Worm (Caenorhabditis elegans) whole organism, young adult: ENCODE data around the gene B0507.8.

Experiments used
- F57C9.4 ChIP-seq: sonication (generic microtip); optimal IDR thresholded peaks from 2 replicates; lab custom pipeline; 2017; ENCODE audit warnings: mild to moderate bottlenecking, missing genetic modification characterization, missing compliant biosample characterization
- cebp-1 ChIP-seq, 2 experiments: fragments of 200-800 bp in 1 of 2; sonication (Bioruptor generic) in 1 of 2; sonication (generic microtip) in 1 of 2; IDR thresholded peaks in 1 of 2; optimal IDR thresholded peaks in 1 of 2; 2 replicates each; pipeline versions ENCODE4 v1.3.6 to Lab custom; 2017 to 2022; ENCODE audit warnings: missing compliant biosample characterization in 2 of 2, missing genetic modification characterization in 2 of 2, mild to moderate bottlenecking in 1 of 2, missing genetic modification reagents in 1 of 2, moderate library complexity in 1 of 2
- dox-1 ChIP-seq: fragments of 200-800 bp; sonication (Bioruptor generic); IDR thresholded peaks from 2 replicates; pipeline ENCODE4 v1.3.6; 2022; ENCODE audit warnings: missing genetic modification reagents, missing genetic modification characterization, missing compliant biosample characterization
- lin-26 ChIP-seq: fragments of 200-800 bp; sonication (Bioruptor generic); IDR thresholded peaks from 2 replicates; pipeline ENCODE4 v1.3.6; 2022; ENCODE audit warnings: missing genetic modification reagents, missing genetic modification characterization, missing compliant biosample characterization
- repo-1 ChIP-seq: sonication (generic microtip); optimal IDR thresholded peaks from 2 replicates; lab custom pipeline; 2017; ENCODE audit warnings: mild to moderate bottlenecking, missing genetic modification characterization, missing compliant biosample characterization
- snpc-4 ChIP-seq, 5 experiments: fragments of 150-350 bp in 1 of 5; sonication (generic microtip) in 4 of 5; optimal IDR thresholded peaks; 2 replicates each; lab custom pipeline; 2014 to 2018; ENCODE audit warnings: missing genetic modification characterization in 5 of 5, missing biosample characterization in 3 of 5, antibody characterized with exemption in 2 of 5, mild to moderate bottlenecking in 2 of 5, missing compliant biosample characterization in 2 of 5, missing genotype in 2 of 5, moderate library complexity in 2 of 5, missing genetic modification reagents in 1 of 5

DNA sequence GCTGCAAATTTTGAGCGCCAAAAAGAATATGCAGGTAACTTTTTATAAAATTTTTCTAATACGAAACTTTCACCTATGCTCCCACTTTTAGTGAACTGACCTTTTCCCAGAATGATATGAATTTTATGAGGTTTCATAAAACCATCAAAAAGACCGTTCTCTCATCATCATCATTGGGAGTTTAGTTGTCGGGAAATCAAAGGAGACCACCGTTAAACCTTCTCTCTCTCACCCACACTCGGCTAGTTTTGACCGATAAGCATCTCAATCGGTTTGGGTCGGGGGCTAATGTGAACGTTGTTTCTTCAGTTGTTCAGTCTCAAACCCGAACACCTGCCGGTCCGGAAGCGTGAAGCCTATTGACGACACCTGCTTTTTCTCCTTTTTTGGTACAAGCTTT, 33.5 kb upstream of the B0507.8 start:
- no peak for TF ChIP-seq dox-1
- TF ChIP-seq F57C9.4 (tag; lab: Kevin White, UChicago): no peak
- TF ChIP-seq lin-26: no peak
- no peak for TF ChIP-seq repo-1 (tag; lab: Kevin White, UChicago)
- TF ChIP-seq cebp-1 (GFP tag; IDR thresholded peaks at IDR 0.05; lab: Robert Waterston, UW): no peak
- TF ChIP-seq cebp-1 (tag; optimal IDR thresholded peaks at IDR 0.05; lab: Kevin White, UChicago): no peak
- no peak for TF ChIP-seq snpc-4 (GFP tag; optimal IDR thresholded peaks at IDR 0.05; lab: Kevin White, UChicago)
- TF ChIP-seq snpc-4 (tag; optimal IDR thresholded peaks at IDR 0.05; lab: Kevin White, UChicago): no peak
